Worm (Caenorhabditis elegans): Measurements from ENCODE around the gene aptf-3.

Gene aptf-3

ce11 chrII:8575184-8575583, 18.8 kb upstream of the aptf-3 start, which contains the start of gene puf-5:
puf-5 (plus strand) TSS chrII:8575541.
- no peak for TF ChIP-seq F13H6.1 (tag; optimal IDR thresholded peaks at IDR 0.05)
- TF ChIP-seq ceh-24 (tag; optimal IDR thresholded peaks at IDR 0.05) = no peak
- TF ChIP-seq pros-1 (tag; optimal IDR thresholded peaks at IDR 0.05) = no peak
- TF ChIP-seq C38D4.7 (GFP tag; optimal IDR thresholded peaks at IDR 0.05) = no peak
- TF ChIP-seq hlh-8 (tag; optimal IDR thresholded peaks at IDR 0.05) = no peak
- TF ChIP-seq ceh-48 (tag; optimal IDR thresholded peaks at IDR 0.05) = no peak
- TF ChIP-seq che-1 (tag; optimal IDR thresholded peaks at IDR 0.05) = no peak
- TF ChIP-seq nhr-232 (tag; optimal IDR thresholded peaks at IDR 0.05) = no peak
- TF ChIP-seq ztf-16 (tag; optimal IDR thresholded peaks at IDR 0.05) = no peak
- no peak for TF ChIP-seq ceh-34 (tag; optimal IDR thresholded peaks at IDR 0.05)
- no peak for TF ChIP-seq sox-2 (GFP tag; IDR thresholded peaks at IDR 0.05)

DNA sequence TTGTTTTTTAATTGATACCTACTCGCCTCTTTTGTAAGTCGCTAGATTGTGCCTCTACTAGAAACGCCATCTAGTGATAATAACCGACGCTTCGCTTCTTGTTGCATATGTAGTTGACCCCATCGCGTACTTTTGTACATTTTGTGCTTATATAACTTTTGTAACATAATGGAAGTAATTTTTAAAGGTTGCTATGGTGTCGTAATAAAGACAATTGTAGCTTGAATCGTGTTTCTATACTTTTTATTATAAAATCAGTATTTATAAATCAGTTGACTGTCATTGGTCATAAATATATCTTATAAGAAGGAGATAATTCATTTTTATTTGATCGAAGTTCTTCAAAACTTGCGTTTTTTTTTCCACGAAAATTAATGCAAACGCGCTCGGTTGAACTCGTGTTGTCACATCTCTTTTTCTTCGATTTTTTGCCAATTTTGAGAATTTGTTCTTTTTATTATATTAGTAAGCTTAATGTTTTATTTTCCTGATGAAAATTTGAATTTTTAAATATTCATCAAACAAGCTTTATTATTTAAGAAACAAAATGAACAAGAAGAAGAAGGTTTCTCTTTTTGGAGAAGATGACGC, 16.4 kb upstream of the aptf-3 start, which contains the start of gene F54C9.9:
Gene F54C9.9, plus strand, starts transcription at position 541 of the 591 bp plus-strand sequence.
- TF ChIP-seq che-1 (tag; optimal IDR thresholded peaks at IDR 0.05) (no peak), K02D7.2 (tag; optimal IDR thresholded peaks at IDR 0.05) (no peak), C38D4.7 (GFP tag; optimal IDR thresholded peaks at IDR 0.05) (no peak), F13H6.1 (tag; optimal IDR thresholded peaks at IDR 0.05) (no peak), hlh-15 (tag; optimal IDR thresholded peaks at IDR 0.05) (no peak), ceh-2 (tag; optimal IDR thresholded peaks at IDR 0.05) (no peak), madf-2 (tag; optimal IDR thresholded peaks at IDR 0.05) (no peak), dmd-4 (tag; optimal IDR thresholded peaks at IDR 0.05; ENCODE audit: borderline replicate concordance) (no peak), unc-55 (GFP tag; optimal IDR thresholded peaks at IDR 0.05) (no peak), unc-86 (tag; optimal IDR thresholded peaks at IDR 0.05) (no peak)

DNA sequence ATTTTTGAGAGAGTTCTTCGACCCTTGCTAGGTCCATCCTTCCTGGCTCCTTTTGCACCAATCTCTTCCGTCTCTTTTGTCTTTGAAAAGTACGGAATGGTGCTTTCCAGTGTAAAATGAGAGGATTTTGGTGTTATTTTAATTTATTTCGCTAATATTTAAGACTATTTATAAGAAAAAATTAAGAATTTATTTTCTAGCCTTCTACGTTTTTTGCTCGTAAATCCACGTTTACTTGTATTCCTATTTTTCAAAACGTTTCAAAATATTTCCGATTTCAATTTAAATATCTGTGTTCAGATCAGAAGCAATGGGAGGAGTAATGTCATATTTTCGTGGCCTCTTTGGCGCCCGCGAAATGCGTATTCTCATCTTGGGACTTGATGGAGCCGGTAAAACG, 12.3 kb upstream of the aptf-3 start, which contains the start of gene arl-1:
Gene arl-1, plus strand, starts transcription at position 301 of the 400 bp plus-strand sequence.
- TF ChIP-seq ets-4 (tag; optimal IDR thresholded peaks at IDR 0.05) (no peak), unc-55 (GFP tag; optimal IDR thresholded peaks at IDR 0.05) (no peak), tbx-7 (tag; optimal IDR thresholded peaks at IDR 0.05) (no peak), eyg-1 (tag; optimal IDR thresholded peaks at IDR 0.05) (no peak), unc-42 (tag; optimal IDR thresholded peaks at IDR 0.05) (no peak), dmd-4 (tag; optimal IDR thresholded peaks at IDR 0.05; ENCODE audit: borderline replicate concordance) (no peak), fax-1 (tag; optimal IDR thresholded peaks at IDR 0.05) (no peak), madf-2 (tag; optimal IDR thresholded peaks at IDR 0.05) (no peak), ceh-22 (tag; optimal IDR thresholded peaks at IDR 0.05) (no peak), pha-4 (tag; optimal IDR thresholded peaks at IDR 0.05) (no peak), T23F11.4 (GFP tag; optimal IDR thresholded peaks at IDR 0.05) (no peak), npax-4 (tag; optimal IDR thresholded peaks at IDR 0.05) (no peak), sox-2 (GFP tag; IDR thresholded peaks at IDR 0.05) (no peak), syd-9 (tag; optimal IDR thresholded peaks at IDR 0.05) (no peak), hlh-15 (tag; optimal IDR thresholded peaks at IDR 0.05) (no peak), sdc-2 (tag; optimal IDR thresholded peaks at IDR 0.05) (no peak)

DNA sequence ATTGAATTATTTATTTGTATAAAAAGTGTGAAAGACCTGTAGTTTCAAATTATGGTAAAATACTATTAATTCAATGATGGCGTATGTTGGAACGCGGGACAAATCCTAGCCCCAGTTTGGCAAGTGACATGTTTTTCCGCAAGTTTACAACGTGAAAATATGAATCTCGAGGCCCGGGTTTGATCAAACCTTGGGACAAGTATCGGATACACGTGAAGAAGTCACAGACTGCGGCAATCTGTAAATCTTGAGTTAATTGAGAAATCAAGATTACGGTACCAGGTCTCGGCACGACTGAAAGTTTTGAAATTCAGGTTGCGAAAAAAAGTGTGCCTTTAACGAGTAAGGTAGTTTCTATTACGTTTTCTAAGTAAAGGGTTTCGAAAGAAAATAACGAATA, 11.0 kb upstream of the aptf-3 start:
- TF ChIP-seq ama-1 (optimal IDR thresholded peaks at IDR 0.05) (peak; percentile 33), ceh-24 (tag; optimal IDR thresholded peaks at IDR 0.05) (no peak)

DNA sequence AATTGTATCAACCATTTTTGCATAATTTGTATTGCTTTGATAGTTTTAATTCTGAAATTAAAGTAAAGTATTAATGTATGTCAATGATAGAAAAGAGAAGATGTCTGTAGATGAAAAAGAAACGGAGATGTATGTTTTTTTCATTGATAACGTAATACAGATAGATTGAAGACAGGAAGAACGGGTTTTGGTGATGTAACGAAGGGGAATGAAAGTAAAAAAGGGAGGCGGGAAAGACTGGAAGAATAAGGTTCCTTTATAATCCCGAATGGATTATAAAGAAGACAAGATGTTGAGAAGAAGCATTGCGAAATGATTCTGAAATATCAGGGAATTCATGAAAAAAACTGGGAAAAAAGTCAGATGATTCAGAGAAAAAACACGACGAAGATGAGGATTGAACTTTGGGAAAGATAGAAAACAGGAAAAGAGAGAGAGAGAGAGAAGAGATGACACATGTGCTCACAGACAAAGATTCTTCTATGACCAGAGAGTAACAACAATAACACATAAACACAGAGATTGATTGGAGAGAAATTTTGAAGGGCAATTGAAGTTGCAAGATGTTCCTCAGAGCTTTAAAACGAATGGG, 8.9 kb upstream of the aptf-3 start, which contains the start of gene F54C9.11:
Gene F54C9.11, minus strand, starts transcription at position 51 of the 592 bp plus-strand sequence.
- TF ChIP-seq odd-2 (tag; optimal IDR thresholded peaks at IDR 0.05) (no peak), ceh-6 (GFP tag; optimal IDR thresholded peaks at IDR 0.05) (no peak), syd-9 (tag; optimal IDR thresholded peaks at IDR 0.05) (no peak), K09A11.1 (tag; optimal IDR thresholded peaks at IDR 0.05; ENCODE audit: insufficient read depth) (no peak), nfya-1 (tag; optimal IDR thresholded peaks at IDR 0.05) (no peak), ceh-19 (GFP tag; optimal IDR thresholded peaks at IDR 0.05) (no peak), ama-1 (optimal IDR thresholded peaks at IDR 0.05) (no peak), lim-6 (tag; optimal IDR thresholded peaks at IDR 0.05) (no peak), sdc-2 (tag; optimal IDR thresholded peaks at IDR 0.05) (no peak), pqm-1 (tag; optimal IDR thresholded peaks at IDR 0.05) (no peak), zip-5 (tag; optimal IDR thresholded peaks at IDR 0.05) (no peak)
